Fruit fly (Drosophila melanogaster) whole organism, embryonic: ENCODE results near the gene mv.
A peak's percentile ranks its signal among the peaks of the same experiment; 100 is the strongest.

Source experiments
- Abd-B ChIP-seq: fragments of 200-800 bp; sonication (Bioruptor generic); optimal IDR thresholded peaks from 2 replicates; lab custom pipeline; 2018; ENCODE audit warnings: missing biosample characterization, mild to moderate bottlenecking, missing genetic modification characterization, moderate library complexity
- BtbVII ChIP-seq: fragments of 200-800 bp; sonication (Bioruptor generic); optimal IDR thresholded peaks from 3 replicates; lab custom pipeline; 2017; ENCODE audit warnings: missing biosample characterization, mild to moderate bottlenecking, missing genetic modification characterization
- CG10321 ChIP-seq: fragments of 200-800 bp; sonication (Bioruptor generic); IDR thresholded peaks from 2 replicates; pipeline ENCODE4 v1.3.6; 2022; ENCODE audit warnings: missing biosample characterization, missing genetic modification characterization
- CG13123 ChIP-seq: fragments of 200-800 bp; sonication (Bioruptor generic); optimal IDR thresholded peaks from 2 replicates; lab custom pipeline; 2016; ENCODE audit warnings: missing biosample characterization, missing genetic modification characterization
- CG14050 ChIP-seq: fragments of 200-800 bp; sonication (Bioruptor generic); IDR thresholded peaks from 3 replicates; pipeline ENCODE4 v1.3.6; 2022; ENCODE audit warnings: missing biosample characterization, missing genetic modification characterization
- CG15514 ChIP-seq: fragments of 200-800 bp; sonication (Bioruptor generic); optimal IDR thresholded peaks from 3 replicates; lab custom pipeline; 2017; ENCODE audit warnings: missing biosample characterization, missing genetic modification characterization, mild to moderate bottlenecking, moderate library complexity, missing genetic modification reagents
- CG30431 ChIP-seq: fragments of 200-800 bp; sonication (Bioruptor generic); optimal IDR thresholded peaks from 2 replicates; lab custom pipeline; 2017; ENCODE audit warnings: missing biosample characterization, missing genetic modification characterization
- CG31388 ChIP-seq: fragments of 200-800 bp; sonication (Bioruptor generic); optimal IDR thresholded peaks from 2 replicates; lab custom pipeline; 2016; ENCODE audit warnings: missing biosample characterization, missing genetic modification characterization
- CG32772 ChIP-seq: fragments of 200-800 bp; sonication (Bioruptor generic); IDR thresholded peaks from 2 replicates; pipeline ENCODE4 v1.3.6; 2022; ENCODE audit warnings: missing biosample characterization, missing genetic modification characterization
- CG34422 ChIP-seq: fragments of 200-800 bp; sonication (Bioruptor generic); IDR thresholded peaks from 3 replicates; pipeline ENCODE4 v1.3.6; 2022; ENCODE audit warnings: missing biosample characterization, missing genetic modification characterization
- CG7745 ChIP-seq: fragments of 200-800 bp; sonication (Bioruptor generic); optimal IDR thresholded peaks from 2 replicates; lab custom pipeline; 2018; ENCODE audit warnings: missing biosample characterization, mild to moderate bottlenecking, missing genetic modification characterization, moderate library complexity
- CG8478 ChIP-seq: fragments of >200 bp; optimal IDR thresholded peaks from 2 replicates; lab custom pipeline; 2018
- CG9876 ChIP-seq: fragments of 200-800 bp; sonication (Bioruptor generic); optimal IDR thresholded peaks from 2 replicates; lab custom pipeline; 2016; ENCODE audit warnings: missing biosample characterization, missing genetic modification characterization
- CTCF ChIP-seq: fragments of 200-800 bp; sonication (Bioruptor generic); optimal IDR thresholded peaks from 2 replicates; lab custom pipeline; 2017; ENCODE audit warnings: missing biosample characterization, mild to moderate bottlenecking, missing genetic modification characterization, moderate library complexity
- D ChIP-seq, 2 experiments: fragments of 200-800 bp in 1 of 2; fragments of >200 bp in 1 of 2; sonication (Bioruptor generic) in 1 of 2; optimal IDR thresholded peaks; 2 replicates in 1 of 2; 3 replicates in 1 of 2; lab custom pipeline; 2017; ENCODE audit warnings: mild to moderate bottlenecking in 1 of 2, missing biosample characterization in 1 of 2, missing genetic modification characterization in 1 of 2, missing genetic modification reagents in 1 of 2
- Dad ChIP-seq: fragments of 200-800 bp; sonication (Bioruptor generic); optimal IDR thresholded peaks from 3 replicates; lab custom pipeline; 2016; ENCODE audit warnings: missing biosample characterization, missing genetic modification characterization
- Dll ChIP-seq: fragments of 200-800 bp; sonication (Bioruptor generic); IDR thresholded peaks from 4 replicates; pipeline ENCODE4 v1.3.6; 2022; ENCODE audit warnings: missing biosample characterization, missing genetic modification characterization; ENCODE audit not compliant: partially characterized antibody
- E2f1 ChIP-seq: fragments of 200-800 bp; sonication (Bioruptor generic); IDR thresholded peaks from 2 replicates; pipeline ENCODE4 v1.3.6; 2022; ENCODE audit warnings: missing biosample characterization, missing genetic modification characterization
- E2f2 ChIP-seq: fragments of 200-800 bp; sonication (Bioruptor generic); IDR thresholded peaks from 2 replicates; pipeline ENCODE4 v1.3.6; 2022; ENCODE audit warnings: missing biosample characterization, missing genetic modification characterization
- GATAe ChIP-seq: fragments of 200-800 bp; sonication (Bioruptor generic); conservative IDR thresholded peaks from 2 replicates; pipeline ENCODE4 v1.3.6; 2022; ENCODE audit warnings: missing biosample characterization, missing genetic modification characterization
- HmgZ ChIP-seq: fragments of 200-800 bp; sonication (Bioruptor generic); optimal IDR thresholded peaks from 2 replicates; lab custom pipeline; 2018; ENCODE audit warnings: missing biosample characterization, mild to moderate bottlenecking, missing genetic modification characterization
- Hr78 ChIP-seq, 2 experiments: fragments of 200-800 bp in 1 of 2; fragments of >200 bp in 1 of 2; sonication (Bioruptor generic) in 1 of 2; optimal IDR thresholded peaks; 2 replicates each; lab custom pipeline; 2017 to 2019; ENCODE audit warnings: missing biosample characterization in 2 of 2, missing genetic modification characterization in 2 of 2, mild to moderate bottlenecking in 1 of 2, moderate library complexity in 1 of 2
- Max ChIP-seq: fragments of 200-800 bp; sonication (Bioruptor generic); optimal IDR thresholded peaks from 2 replicates; lab custom pipeline; 2016; ENCODE audit warnings: missing biosample characterization, mild to moderate bottlenecking, missing genetic modification characterization
- Oaz ChIP-seq: fragments of 200-800 bp; sonication (Bioruptor generic); IDR thresholded peaks from 2 replicates; pipeline ENCODE4 v1.3.6; 2022; ENCODE audit warnings: missing biosample characterization, missing genetic modification characterization
- Xrp1 ChIP-seq: fragments of 200-800 bp; sonication (Bioruptor generic); IDR thresholded peaks from 2 replicates; pipeline ENCODE4 v1.3.6; 2022; ENCODE audit warnings: missing biosample characterization, missing genetic modification characterization
- ab ChIP-seq: fragments of 200-800 bp; sonication (Bioruptor generic); optimal IDR thresholded peaks from 2 replicates; lab custom pipeline; 2016; ENCODE audit warnings: missing biosample characterization, missing genetic modification characterization
- ase ChIP-seq: fragments of 200-800 bp; sonication (Bioruptor generic); IDR thresholded peaks from 3 replicates; pipeline ENCODE4 v1.3.6; 2022; ENCODE audit warnings: missing biosample characterization, missing genetic modification characterization
- az2 ChIP-seq: fragments of 200-800 bp; sonication (Bioruptor generic); optimal IDR thresholded peaks from 3 replicates; lab custom pipeline; 2016; ENCODE audit warnings: missing biosample characterization, missing genetic modification characterization
- bcd ChIP-seq: fragments of 200-800 bp; sonication (Bioruptor generic); optimal IDR thresholded peaks from 2 replicates; lab custom pipeline; 2017; ENCODE audit warnings: missing biosample characterization, mild to moderate bottlenecking, missing genetic modification characterization
- crp ChIP-seq, 2 experiments: fragments of 200-800 bp; sonication (Bioruptor generic); optimal IDR thresholded peaks; 2 replicates in 1 of 2; 3 replicates in 1 of 2; lab custom pipeline; 2017; ENCODE audit warnings: missing biosample characterization in 2 of 2, missing genetic modification characterization in 2 of 2, mild to moderate bottlenecking in 1 of 2, moderate library complexity in 1 of 2
- dmrt11E ChIP-seq: fragments of 200-800 bp; sonication (Bioruptor generic); optimal IDR thresholded peaks from 3 replicates; lab custom pipeline; 2018; ENCODE audit warnings: missing biosample characterization, mild to moderate bottlenecking, missing genetic modification characterization, moderate library complexity
- emc ChIP-seq: fragments of 200-800 bp; sonication (Bioruptor generic); optimal IDR thresholded peaks from 2 replicates; lab custom pipeline; 2016; ENCODE audit warnings: missing biosample characterization, missing genetic modification characterization
- esg ChIP-seq: fragments of 200-800 bp; sonication (Bioruptor generic); conservative IDR thresholded peaks from 2 replicates; pipeline ENCODE4 v1.3.6; 2022; ENCODE audit warnings: missing biosample characterization, missing genetic modification characterization
- exex ChIP-seq: fragments of 200-800 bp; sonication (Bioruptor generic); optimal IDR thresholded peaks from 4 replicates; lab custom pipeline; 2018; ENCODE audit warnings: missing biosample characterization, mild to moderate bottlenecking, missing genetic modification characterization, moderate library complexity
- eyg ChIP-seq: fragments of 200-800 bp; sonication (Bioruptor generic); optimal IDR thresholded peaks from 3 replicates; lab custom pipeline; 2016; ENCODE audit warnings: missing biosample characterization, missing genetic modification characterization
- gsb ChIP-seq: fragments of 200-800 bp; sonication (Bioruptor generic); IDR thresholded peaks from 2 replicates; pipeline ENCODE4 v1.3.6; 2022; ENCODE audit warnings: missing biosample characterization, missing genetic modification characterization
- h ChIP-seq: fragments of >200 bp; optimal IDR thresholded peaks from 2 replicates; lab custom pipeline; 2017
- hkb ChIP-seq, 2 experiments: fragments of 200-800 bp in 1 of 2; fragments of >200 bp in 1 of 2; sonication (Bioruptor generic) in 1 of 2; IDR thresholded peaks in 1 of 2; optimal IDR thresholded peaks in 1 of 2; 2 replicates each; pipeline versions ENCODE4 v1.3.6 to Lab custom; 2017 to 2022; ENCODE audit warnings: missing biosample characterization in 1 of 2, missing genetic modification characterization in 1 of 2
- jigr1 ChIP-seq: fragments of 200-800 bp; sonication (Bioruptor generic); IDR thresholded peaks from 3 replicates; pipeline ENCODE4 v1.3.6; 2022; ENCODE audit warnings: missing biosample characterization, missing genetic modification characterization
- kay ChIP-seq: fragments of 200-800 bp; sonication (Bioruptor generic); optimal IDR thresholded peaks from 2 replicates; lab custom pipeline; 2016; ENCODE audit warnings: missing biosample characterization, missing genetic modification characterization
- ken ChIP-seq: fragments of 200-800 bp; sonication (Bioruptor generic); IDR thresholded peaks from 3 replicates; pipeline ENCODE4 v1.3.6; 2022; ENCODE audit warnings: missing biosample characterization, missing genetic modification characterization
- knrl ChIP-seq: fragments of 200-800 bp; sonication (Bioruptor generic); IDR thresholded peaks from 3 replicates; pipeline ENCODE4 v1.3.6; 2022; ENCODE audit warnings: missing biosample characterization, missing genetic modification characterization; ENCODE audit not compliant: partially characterized antibody
- lmd ChIP-seq: fragments of 200-800 bp; sonication (Bioruptor generic); IDR thresholded peaks from 2 replicates; pipeline ENCODE4 v1.3.6; 2022; ENCODE audit warnings: missing biosample characterization, missing genetic modification characterization
- lov ChIP-seq, 2 experiments: fragments of 200-800 bp in 1 of 2; fragments of >200 bp in 1 of 2; sonication (Bioruptor generic) in 1 of 2; IDR thresholded peaks in 1 of 2; optimal IDR thresholded peaks in 1 of 2; 2 replicates in 1 of 2; 3 replicates in 1 of 2; pipeline versions ENCODE4 v1.3.6 to Lab custom; 2017 to 2022; ENCODE audit warnings: missing biosample characterization in 1 of 2, missing genetic modification characterization in 1 of 2
- mld ChIP-seq: fragments of 200-800 bp; sonication (Bioruptor generic); IDR thresholded peaks from 3 replicates; pipeline ENCODE4 v1.3.6; 2022; ENCODE audit warnings: missing biosample characterization, missing genetic modification characterization; ENCODE audit not compliant: partially characterized antibody
- pros ChIP-seq: fragments of 200-800 bp; sonication (Bioruptor generic); optimal IDR thresholded peaks from 3 replicates; lab custom pipeline; 2019; ENCODE audit warnings: missing biosample characterization, mild to moderate bottlenecking, missing genetic modification characterization, moderate library complexity
- psq ChIP-seq: fragments of 200-800 bp; sonication (Bioruptor generic); optimal IDR thresholded peaks from 2 replicates; lab custom pipeline; 2017; ENCODE audit warnings: missing biosample characterization, missing genetic modification characterization
- sens ChIP-seq: fragments of 200-800 bp; sonication (Bioruptor generic); peaks from one replicate; lab custom pipeline; 2016; ENCODE audit warnings: missing biosample characterization, missing genetic modification characterization
- shn ChIP-seq: fragments of 200-800 bp; sonication (Bioruptor generic); optimal IDR thresholded peaks from 3 replicates; lab custom pipeline; 2016; ENCODE audit warnings: missing biosample characterization, missing genetic modification characterization
- toy ChIP-seq: fragments of 200-800 bp; sonication (Bioruptor generic); IDR thresholded peaks from 2 replicates; pipeline ENCODE4 v1.3.6; 2022; ENCODE audit warnings: missing biosample characterization, missing genetic modification characterization
- yki ChIP-seq: fragments of >200 bp; optimal IDR thresholded peaks from 3 replicates; lab custom pipeline; 2018
- z ChIP-seq: fragments of 200-800 bp; sonication (Bioruptor generic); IDR thresholded peaks from 3 replicates; pipeline ENCODE4 v1.3.6; 2022; ENCODE audit warnings: missing biosample characterization, missing genetic modification characterization

mv gene

dm6 chr3L:1962964-1963363 lies 1.0 kb downstream of the mv start, which contains the start of gene SCOT (continued):
- TF ChIP-seq jigr1 (peak; percentile 30; the same call in 1 of the 3 replicates), crp (GFP tag; optimal IDR thresholded peaks at IDR 0.05; lab: Kevin White, UChicago) (no peak), CG7745 (tag; lab: Kevin White, UChicago) (no peak), CTCF (no peak), CG34422 (GFP tag; lab: Robert Waterston, UW) (peak; percentile 74), D (optimal IDR thresholded peaks at IDR 0.05; lab: Kevin White, UChicago) (no peak), D (GFP tag; optimal IDR thresholded peaks at IDR 0.05; lab: Kevin White, UChicago) (no peak), CG14050 (GFP tag; lab: Robert Waterston, UW) (peak; percentile 75), CG8478 (no peak), az2 (peak; percentile 77), CG31388 (GFP tag; lab: Kevin White, UChicago) (no peak), Hr78 (GFP tag; optimal IDR thresholded peaks at IDR 0.05; lab: Kevin White, UChicago) (no peak), ken (GFP tag; lab: Robert Waterston, UW) (peak; percentile 72; the same call in 2 of the 3 replicates), dmrt11E (tag; lab: Kevin White, UChicago) (no peak), pros (no peak), toy (GFP tag; lab: Robert Waterston, UW) (no peak), z (GFP tag; lab: Robert Waterston, UW) (no peak), BtbVII (peak; percentile 16), ase (GFP tag; lab: Robert Waterston, UW) (peak; percentile 78), CG30431 (peak; percentile 50), bcd (GFP tag; lab: Kevin White, UChicago) (peak; percentile 43), CG9876 (GFP tag; lab: Kevin White, UChicago) (no peak), CG32772 (GFP tag; lab: Robert Waterston, UW) (peak; percentile 80), Dad (GFP tag; lab: Kevin White, UChicago) (peak; percentile 39), yki (lab: Kevin White, UChicago) (no peak), exex (tag; lab: Kevin White, UChicago) (no peak), lmd (GFP tag; lab: Robert Waterston, UW) (peak; percentile 82), CG15514 (GFP tag; lab: Kevin White, UChicago) (no peak), ab (GFP tag; lab: Kevin White, UChicago) (no peak), psq (GFP tag; lab: Kevin White, UChicago) (no peak), emc (GFP tag; lab: Kevin White, UChicago) (no peak), kay (no peak), shn (peak; percentile 48), Oaz (peak; percentile 58), CG10321 (GFP tag; lab: Robert Waterston, UW) (peak; percentile 47; the same call in 1 of the 2 replicates), GATAe (GFP tag; lab: Robert Waterston, UW) (no peak), h (no peak), Abd-B (GFP tag; lab: Kevin White, UChicago) (peak; percentile 3), sens (GFP tag; lab: Kevin White, UChicago) (peak; percentile 97), lov (optimal IDR thresholded peaks at IDR 0.05; lab: Kevin White, UChicago) (no peak), lov (GFP tag; IDR thresholded peaks at IDR 0.05; lab: Robert Waterston, UW) (0 out of 3 replicates have a peak, but pooled peaks have one; percentile 65), Dll (GFP tag; lab: Robert Waterston, UW) (no peak), knrl (no peak), Max (no peak), mld (GFP tag; lab: Robert Waterston, UW) (no peak), esg (GFP tag; lab: Robert Waterston, UW) (peak; percentile 81), Xrp1 (GFP tag; lab: Robert Waterston, UW) (peak; percentile 86), hkb (optimal IDR thresholded peaks at IDR 0.05; lab: Kevin White, UChicago) (no peak), hkb (GFP tag; IDR thresholded peaks at IDR 0.05; lab: Robert Waterston, UW) (peak; percentile 85), CG13123 (GFP tag; lab: Kevin White, UChicago) (no peak), E2f1 (GFP tag; lab: Robert Waterston, UW) (peak; percentile 73), HmgZ (tag; lab: Kevin White, UChicago) (peak; percentile 42), eyg (GFP tag; lab: Kevin White, UChicago) (peak; percentile 50), E2f2 (GFP tag; lab: Robert Waterston, UW) (peak; percentile 57; the same call in 1 of the 2 replicates), gsb (GFP tag; lab: Robert Waterston, UW) (peak; percentile 45)
